Worm (Caenorhabditis elegans): Measurements from ENCODE around the gene F08G12.3.
A peak's percentile ranks its signal among the peaks of the same experiment; 100 is the strongest.

F08G12.3 gene

DNA sequence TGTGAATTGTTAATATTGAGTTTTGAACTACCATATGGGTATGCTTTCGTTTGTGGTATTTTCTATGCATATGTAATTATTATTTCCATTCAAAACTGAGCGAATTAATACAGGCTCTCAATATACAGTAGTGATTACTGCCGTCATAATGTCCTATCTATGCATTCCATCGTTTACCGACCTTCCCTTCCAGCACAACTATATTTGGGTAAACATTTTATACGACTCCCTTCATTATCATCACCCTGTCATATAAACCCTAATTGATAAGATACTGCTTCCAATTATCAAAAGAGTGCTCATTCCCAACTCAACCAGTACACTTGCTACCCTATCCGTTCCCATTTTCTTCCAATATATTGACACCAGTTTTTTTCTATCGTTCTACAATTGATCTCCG is 10.1 kb upstream of the F08G12.3 start:
- no peak for TF ChIP-seq rnt-1 (tag; optimal IDR thresholded peaks at IDR 0.05)
- TF ChIP-seq elt-2 (tag; optimal IDR thresholded peaks at IDR 0.05) = peak; percentile 53
- no peak for TF ChIP-seq efl-1 (optimal IDR thresholded peaks at IDR 0.05)
- TF ChIP-seq efl-1 (GFP tag; optimal IDR thresholded peaks at IDR 0.05 in 1 of 2) = no peak
- no peak for TF ChIP-seq pax-3 (tag; optimal IDR thresholded peaks at IDR 0.05)
- TF ChIP-seq lin-39 (tag; optimal IDR thresholded peaks at IDR 0.05) = no peak
- no peak for TF ChIP-seq ztf-4 (tag; optimal IDR thresholded peaks at IDR 0.05)

- TF ChIP-seq unc-62 (GFP tag; optimal IDR thresholded peaks at IDR 0.05) = no peak
- no peak for TF ChIP-seq lin-13 (GFP tag; optimal IDR thresholded peaks at IDR 0.05)
- no peak for TF ChIP-seq egl-27 (tag; optimal IDR thresholded peaks at IDR 0.05)
These were observed 9.5 kb upstream of the F08G12.3 start for ce11 chrX:11290528-11290927.

- TF ChIP-seq unc-62 (GFP tag; optimal IDR thresholded peaks at IDR 0.05) (no peak), irx-1 (tag; optimal IDR thresholded peaks at IDR 0.05) (no peak)
These were observed 3.2 kb upstream of the F08G12.3 start, which contains the start of gene inx-2 for ce11 chrX:11296683-11297365. inx-2 (minus strand) TSS chrX:11296733.

ce11 chrX:11305773-11306172 is 5.7 kb downstream of the F08G12.3 start, which contains the start of gene F08G12.1:
F08G12.1 (minus strand) TSS chrX:11305873.
- TF ChIP-seq aha-1 (tag; optimal IDR thresholded peaks at IDR 0.05) (no peak), nhr-71 (tag; optimal IDR thresholded peaks at IDR 0.05) (no peak), ceh-82 (tag; optimal IDR thresholded peaks at IDR 0.05) (no peak), jun-1 (tag; optimal IDR thresholded peaks at IDR 0.05) (no peak), nhr-90 (tag; optimal IDR thresholded peaks at IDR 0.05; ENCODE audit: poor library complexity) (no peak), zip-4 (GFP tag; optimal IDR thresholded peaks at IDR 0.05) (no peak), C34B4.2 (tag; optimal IDR thresholded peaks at IDR 0.05) (no peak), unc-30 (tag; optimal IDR thresholded peaks at IDR 0.05) (no peak), aly-2 (tag; optimal IDR thresholded peaks at IDR 0.05) (no peak), blmp-1 (tag; optimal IDR thresholded peaks at IDR 0.05) (no peak), snpc-4 (tag; optimal IDR thresholded peaks at IDR 0.05) (no peak), unc-98 (GFP tag; IDR thresholded peaks at IDR 0.05) (no peak), sptf-1 (tag; optimal IDR thresholded peaks at IDR 0.05) (no peak), nhr-237 (tag; optimal IDR thresholded peaks at IDR 0.05) (no peak), ama-1 (optimal IDR thresholded peaks at IDR 0.05) (no peak), egl-27 (tag; optimal IDR thresholded peaks at IDR 0.05) (no peak), elt-2 (tag; optimal IDR thresholded peaks at IDR 0.05) (no peak), pag-3 (tag; optimal IDR thresholded peaks at IDR 0.05; ENCODE audit: borderline replicate concordance, insufficient read depth) (no peak), mep-1 (tag; optimal IDR thresholded peaks at IDR 0.05) (no peak), nhr-12 (tag; optimal IDR thresholded peaks at IDR 0.05) (no peak)

- TF ChIP-seq aly-2 (tag; optimal IDR thresholded peaks at IDR 0.05) (no peak), nhr-19 (GFP tag; conservative IDR thresholded peaks at IDR 0.05) (no peak), elt-2 (tag; optimal IDR thresholded peaks at IDR 0.05) (no peak), ztf-4 (tag; optimal IDR thresholded peaks at IDR 0.05) (no peak), efl-3 (GFP tag; optimal IDR thresholded peaks at IDR 0.05) (no peak), irx-1 (tag; optimal IDR thresholded peaks at IDR 0.05) (no peak), pag-3 (tag; optimal IDR thresholded peaks at IDR 0.05; ENCODE audit: borderline replicate concordance, insufficient read depth) (no peak), lin-39 (tag; optimal IDR thresholded peaks at IDR 0.05) (no peak), pqm-1 (tag; optimal IDR thresholded peaks at IDR 0.05) (no peak)
These were observed 7.0 kb downstream of the F08G12.3 start, which contains the start of gene vhl-1 for ce11 chrX:11307056-11307455. vhl-1 (plus strand) TSS chrX:11307356.
